Fruit fly (Drosophila melanogaster): ENCODE measurements around the gene CG14931.

CG14931 gene

dm6 chr2L:11788034-11788433, at the start of gene CG14931:
Gene CG14931 (plus strand): TSS chr2L:11788334.
- TF ChIP-seq CG8478 (optimal IDR thresholded peaks at IDR 0.05): no peak
- no peak for TF ChIP-seq CTCF (optimal IDR thresholded peaks at IDR 0.05)

- TF ChIP-seq CTCF (optimal IDR thresholded peaks at IDR 0.05) (no peak), CG8478 (optimal IDR thresholded peaks at IDR 0.05) (no peak)
These were observed 49.6 kb upstream of the CG14931 start, which contains the start of gene Vha100-5 for dm6 chr2L:11738554-11738982. Gene Vha100-5 (plus strand): TSS chr2L:11738948.

dm6 chr2L:11740595-11740994, 47.5 kb upstream of the CG14931 start:
- no peak for TF ChIP-seq CG8478 (optimal IDR thresholded peaks at IDR 0.05)
- no peak for TF ChIP-seq CTCF (optimal IDR thresholded peaks at IDR 0.05)

dm6 chr2L:11753455-11753854, 34.7 kb upstream of the CG14931 start, which contains the start of gene CG42470:
Gene CG42470 (minus strand): TSS chr2L:11753555.
- TF ChIP-seq CG8478 (optimal IDR thresholded peaks at IDR 0.05): no peak
- no peak for TF ChIP-seq CTCF (optimal IDR thresholded peaks at IDR 0.05)

dm6 chr2L:11753922-11754321, 34.2 kb upstream of the CG14931 start, which contains the start of gene CG42471:
Gene CG42471 (minus strand): TSS chr2L:11754022.
- TF ChIP-seq CG8478 (optimal IDR thresholded peaks at IDR 0.05) (no peak), CTCF (optimal IDR thresholded peaks at IDR 0.05) (no peak)

- TF ChIP-seq CG8478 (optimal IDR thresholded peaks at IDR 0.05): no peak
- no peak for TF ChIP-seq CTCF (optimal IDR thresholded peaks at IDR 0.05)
These were observed 33.7 kb upstream of the CG14931 start, which contains the start of gene Sfp33A1 for dm6 chr2L:11754402-11754801. Gene Sfp33A1 (minus strand): TSS chr2L:11754502.

- TF ChIP-seq CG8478 (optimal IDR thresholded peaks at IDR 0.05): no peak
- no peak for TF ChIP-seq CTCF (optimal IDR thresholded peaks at IDR 0.05)
These were observed 1.6 kb downstream of the CG14931 start, which contains the start of gene CG14932 for dm6 chr2L:11789690-11790089. Gene CG14932 (plus strand): TSS chr2L:11789919.

- TF ChIP-seq CG8478 (optimal IDR thresholded peaks at IDR 0.05): no peak
These were observed 4.1 kb downstream of the CG14931 start, which contains the start of gene Tsp33B for dm6 chr2L:11792265-11792664. Gene Tsp33B (minus strand): TSS chr2L:11792365.

- TF ChIP-seq CTCF (optimal IDR thresholded peaks at IDR 0.05): no peak
- TF ChIP-seq CG8478 (optimal IDR thresholded peaks at IDR 0.05): no peak
These were observed 5.9 kb downstream of the CG14931 start, which contains the start of gene CG14937 for dm6 chr2L:11793986-11794385. Gene CG14937 (minus strand): TSS chr2L:11794086.

- TF ChIP-seq CG8478 (optimal IDR thresholded peaks at IDR 0.05): no peak
- TF ChIP-seq CTCF (optimal IDR thresholded peaks at IDR 0.05): no peak
These were observed 9.0 kb downstream of the CG14931 start for dm6 chr2L:11797127-11797526.

dm6 chr2L:11804228-11805044, 16.3 kb downstream of the CG14931 start:
- TF ChIP-seq CG8478 (optimal IDR thresholded peaks at IDR 0.05): no peak
- no peak for TF ChIP-seq CTCF (optimal IDR thresholded peaks at IDR 0.05)

- TF ChIP-seq CTCF (optimal IDR thresholded peaks at IDR 0.05) (no peak), CG8478 (optimal IDR thresholded peaks at IDR 0.05) (no peak)
These were observed 18.0 kb downstream of the CG14931 start for dm6 chr2L:11806022-11806700.

dm6 chr2L:11806701-11807674, 18.9 kb downstream of the CG14931 start:
- no peak for TF ChIP-seq CG8478 (optimal IDR thresholded peaks at IDR 0.05)
- TF ChIP-seq CTCF (optimal IDR thresholded peaks at IDR 0.05): no peak

- TF ChIP-seq CTCF (optimal IDR thresholded peaks at IDR 0.05): no peak
- TF ChIP-seq CG8478 (optimal IDR thresholded peaks at IDR 0.05): no peak
These were observed 19.6 kb downstream of the CG14931 start for dm6 chr2L:11807697-11808226.

Data from S2 (cell line).